Fruit fly (Drosophila melanogaster): Measurements from ENCODE around the gene SMC6.

Gene SMC6

dm6 chr3R:24220845-24221244, 27.6 kb upstream of the SMC6 start, which contains the start of gene cav:
Gene cav, plus strand, starts transcription at chr3R:24221103.
- TF ChIP-seq psq (optimal IDR thresholded peaks at IDR 0.05): no peak
- no peak for TF ChIP-seq usp (GFP tag; optimal IDR thresholded peaks at IDR 0.05)
- TF ChIP-seq EcR (GFP tag; optimal IDR thresholded peaks at IDR 0.05): no peak
- TF ChIP-seq Dll (optimal IDR thresholded peaks at IDR 0.05): no peak
- TF ChIP-seq CG8478 (optimal IDR thresholded peaks at IDR 0.05): no peak
- TF ChIP-seq pan (optimal IDR thresholded peaks at IDR 0.05): no peak

- TF ChIP-seq pan (optimal IDR thresholded peaks at IDR 0.05) (no peak), EcR (GFP tag; optimal IDR thresholded peaks at IDR 0.05) (no peak), usp (GFP tag; optimal IDR thresholded peaks at IDR 0.05) (no peak), Dll (optimal IDR thresholded peaks at IDR 0.05) (no peak), psq (optimal IDR thresholded peaks at IDR 0.05) (no peak), CG8478 (optimal IDR thresholded peaks at IDR 0.05) (no peak)
Observed at dm6 chr3R:24219093-24219492, 25.9 kb upstream of the SMC6 start.

- TF ChIP-seq Dll (optimal IDR thresholded peaks at IDR 0.05) (peak; percentile 74), EcR (GFP tag; optimal IDR thresholded peaks at IDR 0.05) (no peak)
Observed at dm6 chr3R:24218565-24218964, 25.3 kb upstream of the SMC6 start, which contains the start of gene CG17786. Gene CG17786, minus strand, starts transcription at chr3R:24218718.

dm6 chr3R:24216017-24216416, 22.8 kb upstream of the SMC6 start:
- no peak for TF ChIP-seq Dll (optimal IDR thresholded peaks at IDR 0.05)
- TF ChIP-seq EcR (GFP tag; optimal IDR thresholded peaks at IDR 0.05): no peak
- TF ChIP-seq CG8478 (optimal IDR thresholded peaks at IDR 0.05): no peak
- no peak for TF ChIP-seq pan (optimal IDR thresholded peaks at IDR 0.05)
- TF ChIP-seq psq (optimal IDR thresholded peaks at IDR 0.05): no peak
- no peak for TF ChIP-seq usp (GFP tag; optimal IDR thresholded peaks at IDR 0.05)

- no peak for TF ChIP-seq usp (GFP tag; optimal IDR thresholded peaks at IDR 0.05)
- no peak for TF ChIP-seq EcR (GFP tag; optimal IDR thresholded peaks at IDR 0.05)
- no peak for TF ChIP-seq CG8478 (optimal IDR thresholded peaks at IDR 0.05)
- TF ChIP-seq pan (optimal IDR thresholded peaks at IDR 0.05): no peak
- no peak for TF ChIP-seq Dll (optimal IDR thresholded peaks at IDR 0.05)
- TF ChIP-seq psq (optimal IDR thresholded peaks at IDR 0.05): no peak
Observed at dm6 chr3R:24213644-24214043, 20.4 kb upstream of the SMC6 start.

- TF ChIP-seq CG8478 (optimal IDR thresholded peaks at IDR 0.05): no peak
Observed at dm6 chr3R:24206341-24207114, 13.3 kb upstream of the SMC6 start.

- peak; percentile 90 for TF ChIP-seq pan (optimal IDR thresholded peaks at IDR 0.05)
- TF ChIP-seq psq (optimal IDR thresholded peaks at IDR 0.05): no peak
Observed at dm6 chr3R:24205935-24206334, 12.7 kb upstream of the SMC6 start.

- TF ChIP-seq EcR (GFP tag; optimal IDR thresholded peaks at IDR 0.05) (no peak), Dll (optimal IDR thresholded peaks at IDR 0.05) (peak; percentile 38), pan (optimal IDR thresholded peaks at IDR 0.05) (no peak)
Observed at dm6 chr3R:24205234-24205894, 12.1 kb upstream of the SMC6 start.

- no peak for TF ChIP-seq pan (optimal IDR thresholded peaks at IDR 0.05)
- TF ChIP-seq usp (GFP tag; optimal IDR thresholded peaks at IDR 0.05): no peak
- TF ChIP-seq Dll (optimal IDR thresholded peaks at IDR 0.05): no peak
- TF ChIP-seq CG8478 (optimal IDR thresholded peaks at IDR 0.05): no peak
- no peak for TF ChIP-seq EcR (GFP tag; optimal IDR thresholded peaks at IDR 0.05)
- no peak for TF ChIP-seq psq (optimal IDR thresholded peaks at IDR 0.05)
Observed at dm6 chr3R:24204022-24204421, 10.8 kb upstream of the SMC6 start.

dm6 chr3R:24203426-24203825, 10.2 kb upstream of the SMC6 start:
- TF ChIP-seq EcR (GFP tag; optimal IDR thresholded peaks at IDR 0.05) (no peak), psq (optimal IDR thresholded peaks at IDR 0.05) (no peak), usp (GFP tag; optimal IDR thresholded peaks at IDR 0.05) (no peak), pan (optimal IDR thresholded peaks at IDR 0.05) (no peak), CG8478 (optimal IDR thresholded peaks at IDR 0.05) (no peak), Dll (optimal IDR thresholded peaks at IDR 0.05) (no peak)

dm6 chr3R:24202723-24203122, 9.5 kb upstream of the SMC6 start:
- TF ChIP-seq psq (optimal IDR thresholded peaks at IDR 0.05) (no peak), pan (optimal IDR thresholded peaks at IDR 0.05) (no peak), usp (GFP tag; optimal IDR thresholded peaks at IDR 0.05) (no peak), EcR (GFP tag; optimal IDR thresholded peaks at IDR 0.05) (no peak), CG8478 (optimal IDR thresholded peaks at IDR 0.05) (no peak), Dll (optimal IDR thresholded peaks at IDR 0.05) (no peak)

- no peak for TF ChIP-seq usp (GFP tag; optimal IDR thresholded peaks at IDR 0.05)
- no peak for TF ChIP-seq Dll (optimal IDR thresholded peaks at IDR 0.05)
- no peak for TF ChIP-seq EcR (GFP tag; optimal IDR thresholded peaks at IDR 0.05)
- no peak for TF ChIP-seq CG8478 (optimal IDR thresholded peaks at IDR 0.05)
- TF ChIP-seq pan (optimal IDR thresholded peaks at IDR 0.05): no peak
- TF ChIP-seq psq (optimal IDR thresholded peaks at IDR 0.05): no peak
Observed at dm6 chr3R:24188619-24189018, 4.6 kb downstream of the SMC6 start, which contains the start of gene CG5515. Gene CG5515, minus strand, starts transcription at chr3R:24188896.

- no peak for TF ChIP-seq psq (optimal IDR thresholded peaks at IDR 0.05)
- no peak for TF ChIP-seq usp (GFP tag; optimal IDR thresholded peaks at IDR 0.05)
- TF ChIP-seq EcR (GFP tag; optimal IDR thresholded peaks at IDR 0.05): no peak
- TF ChIP-seq CG8478 (optimal IDR thresholded peaks at IDR 0.05): no peak
- no peak for TF ChIP-seq Dll (optimal IDR thresholded peaks at IDR 0.05)
- TF ChIP-seq pan (optimal IDR thresholded peaks at IDR 0.05): no peak
Observed at dm6 chr3R:24186188-24186587, 7.0 kb downstream of the SMC6 start, which contains the start of gene mora. Gene mora, plus strand, starts transcription at chr3R:24186359.
